Worm (Caenorhabditis elegans): ENCODE measurements around the gene C06E1.9.

Gene C06E1.9

DNA sequence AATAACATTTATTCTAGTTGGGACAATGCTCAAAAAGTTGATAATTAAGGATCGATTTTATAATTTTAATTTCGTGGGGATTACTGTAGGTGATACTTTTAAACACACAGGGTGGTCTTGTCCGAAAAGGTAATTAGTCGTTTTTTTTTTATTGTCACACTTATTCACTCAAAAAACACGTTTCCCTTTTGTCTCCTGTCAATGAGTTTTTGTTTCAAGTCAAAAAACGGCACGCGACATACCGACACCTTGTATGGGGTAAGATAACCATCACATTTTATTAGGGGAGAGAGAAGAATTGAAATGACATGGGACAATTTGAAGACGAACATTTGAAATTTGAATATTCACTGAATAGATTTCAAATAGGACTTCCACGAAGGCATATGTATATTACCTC, 15.5 kb upstream of the C06E1.9 start:
- TF ChIP-seq madf-2 (tag; optimal IDR thresholded peaks at IDR 0.05) (no peak), K02D7.2 (tag; optimal IDR thresholded peaks at IDR 0.05) (no peak), pat-9 (tag; optimal IDR thresholded peaks at IDR 0.05) (no peak), dmd-4 (tag; optimal IDR thresholded peaks at IDR 0.05; ENCODE audit: borderline replicate concordance) (no peak), K09A11.1 (tag; optimal IDR thresholded peaks at IDR 0.05; ENCODE audit: insufficient read depth) (no peak), lin-11 (tag; optimal IDR thresholded peaks at IDR 0.05) (no peak), hlh-30 (tag; optimal IDR thresholded peaks at IDR 0.05; ENCODE audit: insufficient read depth) (no peak), pros-1 (tag; optimal IDR thresholded peaks at IDR 0.05) (no peak), pqm-1 (tag; optimal IDR thresholded peaks at IDR 0.05) (no peak), T23F11.4 (GFP tag; optimal IDR thresholded peaks at IDR 0.05) (no peak), sdc-2 (tag; optimal IDR thresholded peaks at IDR 0.05) (no peak), ceh-31 (tag; optimal IDR thresholded peaks at IDR 0.05) (no peak), sox-4 (tag; optimal IDR thresholded peaks at IDR 0.05) (no peak), ttx-3 (tag; optimal IDR thresholded peaks at IDR 0.05) (no peak), ceh-30 (tag; optimal IDR thresholded peaks at IDR 0.05) (no peak), nhr-232 (tag; optimal IDR thresholded peaks at IDR 0.05) (no peak), ceh-48 (tag; optimal IDR thresholded peaks at IDR 0.05) (no peak), nhr-11 (tag; optimal IDR thresholded peaks at IDR 0.05) (no peak), elt-2 (tag; optimal IDR thresholded peaks at IDR 0.05) (no peak), ceh-45 (GFP tag; IDR thresholded peaks at IDR 0.05) (no peak)

DNA sequence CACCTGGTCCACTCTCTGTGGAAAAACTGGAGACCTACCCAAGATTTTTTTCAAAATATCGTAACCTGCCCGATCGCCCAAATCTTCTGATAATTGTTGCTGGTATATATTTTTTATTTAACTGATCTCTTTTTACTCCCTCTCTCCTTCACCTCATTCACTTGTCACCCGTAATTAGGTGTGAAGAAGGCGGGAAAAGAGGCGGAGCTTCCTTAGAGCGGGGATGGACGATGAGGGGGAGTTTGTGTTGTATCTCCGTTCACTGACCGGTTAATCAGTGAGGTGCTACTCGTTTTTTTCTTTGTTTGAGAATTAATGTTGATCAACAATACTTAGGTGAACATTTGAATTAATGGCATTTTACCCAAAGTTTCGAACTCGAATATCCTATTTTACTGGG, 12.9 kb upstream of the C06E1.9 start, which contains the start of gene ceh-16:
ceh-16 (plus strand) TSS at position 301 of the 400 bp plus-strand sequence.
- TF ChIP-seq elt-4 (tag; optimal IDR thresholded peaks at IDR 0.05) (no peak), pha-4 (tag; optimal IDR thresholded peaks at IDR 0.05) (no peak), Y22D7AL.16 (tag; optimal IDR thresholded peaks at IDR 0.05) (no peak), K02D7.2 (tag; optimal IDR thresholded peaks at IDR 0.05) (no peak), unc-55 (GFP tag; optimal IDR thresholded peaks at IDR 0.05) (no peak), ceh-24 (tag; optimal IDR thresholded peaks at IDR 0.05) (no peak), ceh-19 (GFP tag; optimal IDR thresholded peaks at IDR 0.05) (no peak), ceh-14 (tag; optimal IDR thresholded peaks at IDR 0.05) (no peak), nhr-11 (tag; optimal IDR thresholded peaks at IDR 0.05) (no peak), pqm-1 (tag; optimal IDR thresholded peaks at IDR 0.05) (no peak), tbx-2 (tag; optimal IDR thresholded peaks at IDR 0.05) (no peak), nhr-232 (tag; optimal IDR thresholded peaks at IDR 0.05) (no peak), ceh-30 (tag; optimal IDR thresholded peaks at IDR 0.05) (no peak), lin-11 (tag; optimal IDR thresholded peaks at IDR 0.05) (no peak), nfya-1 (tag; optimal IDR thresholded peaks at IDR 0.05) (no peak), hlh-30 (tag; optimal IDR thresholded peaks at IDR 0.05; ENCODE audit: insufficient read depth) (no peak), pag-3 (tag; optimal IDR thresholded peaks at IDR 0.05; ENCODE audit: borderline replicate concordance) (no peak), hlh-15 (tag; optimal IDR thresholded peaks at IDR 0.05) (no peak), elt-2 (tag; optimal IDR thresholded peaks at IDR 0.05) (no peak)

DNA sequence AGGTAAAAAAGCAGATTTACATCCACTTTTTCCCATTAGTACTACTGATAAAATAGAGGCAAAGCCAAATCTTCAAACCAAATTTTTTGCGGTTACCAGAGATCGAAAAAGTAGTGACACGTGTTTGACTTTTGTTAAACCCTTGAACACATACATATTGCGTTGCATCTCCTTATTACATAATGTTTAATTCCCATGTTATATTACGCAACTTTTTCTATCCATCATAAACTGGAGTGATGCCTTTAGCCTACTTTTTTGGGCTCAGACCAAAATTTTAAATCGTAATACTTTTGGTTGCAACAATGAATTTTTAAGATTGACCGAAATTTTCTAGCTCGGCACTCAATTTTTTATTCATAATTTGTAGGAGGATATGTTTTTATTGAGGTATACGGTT, 12.4 kb upstream of the C06E1.9 start:
- TF ChIP-seq pqm-1 (tag; optimal IDR thresholded peaks at IDR 0.05) = no peak
- TF ChIP-seq ets-4 (tag; optimal IDR thresholded peaks at IDR 0.05) = no peak
- TF ChIP-seq ama-1 (optimal IDR thresholded peaks at IDR 0.05) = no peak
- no peak for TF ChIP-seq C08G9.2 (tag; optimal IDR thresholded peaks at IDR 0.05)

DNA sequence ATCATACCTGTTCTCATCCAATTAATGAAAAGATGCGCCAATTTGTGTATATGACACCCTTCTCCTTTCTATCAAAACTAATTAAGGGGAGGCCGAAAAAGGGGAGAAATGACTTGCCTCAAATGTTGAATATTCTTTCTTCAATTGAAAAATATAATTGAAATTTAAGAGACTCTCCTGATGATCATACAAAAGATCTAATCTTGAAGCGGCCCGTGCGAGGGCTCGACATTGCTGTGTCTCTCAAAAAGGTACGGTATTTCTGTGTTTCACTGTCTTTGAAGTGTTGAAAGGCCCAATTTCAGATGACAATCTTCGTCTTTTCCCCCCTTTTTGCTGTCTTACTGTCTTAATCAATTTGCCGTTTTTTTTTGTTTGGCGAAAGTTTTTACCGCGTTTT, 11.4 kb upstream of the C06E1.9 start:
- no peak for TF ChIP-seq mec-3 (tag; optimal IDR thresholded peaks at IDR 0.05; ENCODE audit: borderline replicate concordance)
- TF ChIP-seq madf-2 (tag; optimal IDR thresholded peaks at IDR 0.05) = no peak
- peak; percentile 18 for TF ChIP-seq nfya-1 (tag; optimal IDR thresholded peaks at IDR 0.05)

DNA sequence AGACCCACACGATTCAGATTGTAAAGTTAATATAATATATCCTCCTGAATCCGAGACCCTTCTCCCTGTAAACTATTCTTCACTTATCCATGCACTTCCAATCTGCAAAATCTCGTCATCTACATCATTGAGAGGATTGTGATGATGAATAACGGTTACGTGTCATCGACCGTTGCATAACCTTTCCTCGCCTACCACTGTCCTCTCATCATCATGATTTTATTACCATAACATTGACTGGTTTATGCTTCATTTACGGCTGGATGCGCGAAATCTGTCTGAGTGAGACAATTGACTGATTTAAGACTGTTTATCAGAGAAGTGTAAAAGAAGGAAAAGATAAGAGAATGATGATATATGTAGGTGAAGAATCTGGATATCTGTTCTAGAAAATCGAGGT, 10.7 kb upstream of the C06E1.9 start:
- no peak for TF ChIP-seq T23F11.4 (GFP tag; optimal IDR thresholded peaks at IDR 0.05)

Measured in whole organism, late embryonic.